Worm (Caenorhabditis elegans) whole organism, L1 larva: Measurements from ENCODE around the gene Y50E8A.1.

Experiments used
- lin-14 ChIP-seq: fragments of 200-800 bp; sonication (Bioruptor generic); optimal IDR thresholded peaks from 2 replicates; lab custom pipeline; 2018; ENCODE audit warnings: mild to moderate bottlenecking, missing genetic modification characterization, moderate library complexity, missing compliant biosample characterization
- lin-15B ChIP-seq: fragments of 150-350 bp; sonication (generic microtip); optimal IDR thresholded peaks from 3 replicates; lab custom pipeline; 2014; ENCODE audit warnings: missing biosample characterization, missing genetic modification characterization
- mab-9 ChIP-seq: fragments of 200-800 bp; sonication (Bioruptor generic); IDR thresholded peaks from 2 replicates; pipeline ENCODE4 v1.3.6; 2022; ENCODE audit warnings: missing genetic modification reagents, missing genetic modification characterization, missing compliant biosample characterization
- mdl-1 ChIP-seq, 2 experiments: fragments of 150-350 bp; optimal IDR thresholded peaks; 2 replicates each; lab custom pipeline; 2014 to 2017; ENCODE audit warnings: missing biosample characterization in 2 of 2, missing genetic modification characterization in 2 of 2, inconsistent platforms in 1 of 2
- mep-1 ChIP-seq: fragments of 150-350 bp; optimal IDR thresholded peaks from 2 replicates; lab custom pipeline; 2014; ENCODE audit warnings: missing biosample characterization, missing genetic modification characterization
- snpc-4 ChIP-seq: fragments of 150-350 bp; optimal IDR thresholded peaks from 2 replicates; lab custom pipeline; 2014; ENCODE audit warnings: missing biosample characterization, missing genetic modification characterization
- unc-62 ChIP-seq: fragments of 150-350 bp; optimal IDR thresholded peaks from 2 replicates; lab custom pipeline; 2014; ENCODE audit warnings: missing biosample characterization, missing genetic modification reagents, missing genetic modification characterization
- ztf-11 ChIP-seq, 2 experiments: sonication (generic microtip); optimal IDR thresholded peaks; 2 replicates each; lab custom pipeline; 2016 to 2017; ENCODE audit warnings: missing genetic modification characterization in 2 of 2, missing biosample characterization in 1 of 2, missing compliant biosample characterization in 1 of 2

- TF ChIP-seq lin-15B (tag; lab: Kevin White, UChicago) (no peak), mdl-1 (tag; optimal IDR thresholded peaks at IDR 0.05; lab: Kevin White, UChicago) (no peak), unc-62 (GFP tag; lab: Kevin White, UChicago) (no peak), snpc-4 (no peak), lin-14 (GFP tag; lab: Kevin White, UChicago) (no peak), mep-1 (tag; lab: Kevin White, UChicago) (no peak), mab-9 (GFP tag; lab: Robert Waterston, UW) (no peak), ztf-11 (tag; optimal IDR thresholded peaks at IDR 0.05; lab: Kevin White, UChicago) (no peak)
Observed at ce11 chrV:14698005-14698404, 28.7 kb upstream of the Y50E8A.1 start.
